Fruit fly (Drosophila melanogaster): ENCODE data around the gene CG15468.

dm6 chrX:5010116-5010515 is 49.2 kb upstream of the CG15468 start:
- no peak for TF ChIP-seq CTCF (optimal IDR thresholded peaks at IDR 0.05)
- no peak for TF ChIP-seq CG8478 (optimal IDR thresholded peaks at IDR 0.05)

Data from S2 (cell line).